Worm (Caenorhabditis elegans): ENCODE data around the gene nspe-6.

ce11 chrII:12617586-12617985 is 1.6 kb upstream of the nspe-6 start, which contains the start of gene nspe-3:
- no peak for TF ChIP-seq fax-1 (tag; optimal IDR thresholded peaks at IDR 0.05)
- no peak for TF ChIP-seq pag-3 (tag; optimal IDR thresholded peaks at IDR 0.05; ENCODE audit: borderline replicate concordance)
- no peak for TF ChIP-seq che-1 (tag; optimal IDR thresholded peaks at IDR 0.05)

All from whole organism, late embryonic.